Worm (Caenorhabditis elegans) whole organism, L1 larva: ENCODE data around the gene Y32H12A.6.

Source experiments
- grh-1 ChIP-seq: fragments of 200-800 bp; sonication (Bioruptor generic); IDR thresholded peaks from 2 replicates; pipeline ENCODE4 v1.3.6; 2022; ENCODE audit warnings: missing genetic modification reagents, missing genetic modification characterization, missing compliant biosample characterization
- lsy-2 ChIP-seq, 2 experiments: fragments of 150-350 bp; optimal IDR thresholded peaks; 2 replicates each; lab custom pipeline; 2014; ENCODE audit warnings: missing biosample characterization in 2 of 2, missing genetic modification characterization in 2 of 2
- skn-1 ChIP-seq: fragments of 150-350 bp; optimal IDR thresholded peaks from 2 replicates; lab custom pipeline; 2014; ENCODE audit warnings: missing biosample characterization, missing genetic modification characterization
- snpc-4 ChIP-seq: fragments of 150-350 bp; optimal IDR thresholded peaks from 2 replicates; lab custom pipeline; 2014; ENCODE audit warnings: missing biosample characterization, missing genetic modification characterization

ce11 chrIII:5385315-5385714 is 3.3 kb upstream of the Y32H12A.6 start, which contains the start of gene Y32H12A.7:
- no peak for TF ChIP-seq snpc-4
- TF ChIP-seq lsy-2 (tag; optimal IDR thresholded peaks at IDR 0.05; lab: Kevin White, UChicago) = no peak
- no peak for TF ChIP-seq grh-1 (GFP tag; lab: Robert Waterston, UW)
- TF ChIP-seq skn-1 (tag; lab: Kevin White, UChicago) = no peak
